Worm (Caenorhabditis elegans) whole organism, L1 larva: Measurements from ENCODE around the gene odd-2.
A peak's percentile ranks its signal among the peaks of the same experiment; 100 is the strongest.

ENCODE experiments used
- C16A3.4 ChIP-seq: fragments of 150-350 bp; optimal IDR thresholded peaks from 2 replicates; lab custom pipeline; 2014; ENCODE audit warnings: missing biosample characterization, missing genetic modification characterization
- C34B4.2 ChIP-seq: sonication (generic microtip); optimal IDR thresholded peaks from 2 replicates; lab custom pipeline; 2017; ENCODE audit warnings: mild to moderate bottlenecking, missing genetic modification characterization, missing compliant biosample characterization
- F16B12.6 ChIP-seq: fragments of 150-350 bp; optimal IDR thresholded peaks from 2 replicates; lab custom pipeline; 2014; ENCODE audit warnings: missing biosample characterization, missing genetic modification characterization
- Y116A8C.19 ChIP-seq: sonication (generic microtip); optimal IDR thresholded peaks from 2 replicates; lab custom pipeline; 2016; ENCODE audit warnings: missing compliant biosample characterization, missing genetic modification characterization, borderline replicate concordance
- ama-1 ChIP-seq: fragments of 150-350 bp; optimal IDR thresholded peaks from 2 replicates; lab custom pipeline; 2014
- ceh-8 ChIP-seq: fragments of 200-800 bp; sonication (Bioruptor generic); optimal IDR thresholded peaks from 2 replicates; lab custom pipeline; 2018; ENCODE audit warnings: mild to moderate bottlenecking, missing genetic modification characterization, moderate library complexity, missing compliant biosample characterization
- ces-1 ChIP-seq: fragments of 150-350 bp; optimal IDR thresholded peaks from 2 replicates; lab custom pipeline; 2014; ENCODE audit warnings: missing biosample characterization, missing genetic modification reagents, missing genetic modification characterization
- dpl-1 ChIP-seq, 3 experiments: fragments of 150-350 bp in 2 of 3; sonication (generic microtip) in 1 of 3; optimal IDR thresholded peaks; 2 replicates each; lab custom pipeline; 2014 to 2017; ENCODE audit warnings: missing biosample characterization in 3 of 3, missing genetic modification characterization in 3 of 3, missing genetic modification reagents in 3 of 3
- dsc-1 ChIP-seq: sonication (generic microtip); optimal IDR thresholded peaks from 2 replicates; lab custom pipeline; 2016; ENCODE audit warnings: mild to moderate bottlenecking, missing genetic modification characterization, missing compliant biosample characterization
- efl-3 ChIP-seq: fragments of 200-800 bp; sonication (Bioruptor generic); optimal IDR thresholded peaks from 2 replicates; lab custom pipeline; 2018; ENCODE audit warnings: mild to moderate bottlenecking, missing genetic modification characterization, missing compliant biosample characterization
- egl-13 ChIP-seq: sonication (generic microtip); optimal IDR thresholded peaks from 2 replicates; lab custom pipeline; 2016; ENCODE audit warnings: missing genotype, missing genetic modification reagents, missing genetic modification characterization, missing compliant biosample characterization
- egl-27 ChIP-seq, 2 experiments: fragments of 150-350 bp in 1 of 2; sonication (generic microtip); optimal IDR thresholded peaks; 3 replicates each; lab custom pipeline; 2017 to 2018; ENCODE audit warnings: missing biosample characterization in 2 of 2, missing genetic modification characterization in 2 of 2, missing genetic modification reagents in 2 of 2
- elt-2 ChIP-seq: sonication (generic microtip); optimal IDR thresholded peaks from 2 replicates; lab custom pipeline; 2016; ENCODE audit warnings: missing genetic modification characterization, mild to moderate bottlenecking, inconsistent platforms, missing compliant biosample characterization, missing genetic modification reagents
- elt-3 ChIP-seq, 6 experiments: fragments of 150-350 bp in 1 of 6; sonication (generic microtip); optimal IDR thresholded peaks; 2 replicates each; lab custom pipeline; 2017 to 2018; ENCODE audit warnings: missing biosample characterization in 6 of 6, missing genetic modification characterization in 6 of 6, inconsistent platforms in 1 of 6
- fos-1 ChIP-seq: fragments of 150-350 bp; optimal IDR thresholded peaks from 2 replicates; lab custom pipeline; 2014; ENCODE audit warnings: missing biosample characterization, missing genetic modification characterization
- grh-1 ChIP-seq: fragments of 200-800 bp; sonication (Bioruptor generic); IDR thresholded peaks from 2 replicates; pipeline ENCODE4 v1.3.6; 2022; ENCODE audit warnings: missing genetic modification reagents, missing genetic modification characterization, missing compliant biosample characterization
- hlh-17 ChIP-seq: fragments of 200-800 bp; sonication (Bioruptor generic); optimal IDR thresholded peaks from 2 replicates; lab custom pipeline; 2018; ENCODE audit warnings: missing genetic modification characterization, mild to moderate bottlenecking, missing compliant biosample characterization, moderate library complexity, borderline replicate concordance
- hpl-2 ChIP-seq: fragments of 150-350 bp; optimal IDR thresholded peaks from 2 replicates; lab custom pipeline; 2014; ENCODE audit warnings: missing biosample characterization, missing genetic modification reagents, missing genetic modification characterization
- isw-1 ChIP-seq: fragments of 200-800 bp; sonication (Bioruptor generic); IDR thresholded peaks from 2 replicates; pipeline ENCODE4 v1.3.6; 2022; ENCODE audit warnings: missing genetic modification characterization, missing compliant biosample characterization
- jun-1 ChIP-seq: fragments of 150-350 bp; optimal IDR thresholded peaks from 2 replicates; lab custom pipeline; 2014; ENCODE audit warnings: missing biosample characterization, missing genetic modification reagents, missing genetic modification characterization
- lin-13 ChIP-seq: fragments of 150-350 bp; optimal IDR thresholded peaks from 2 replicates; lab custom pipeline; 2014; ENCODE audit warnings: missing biosample characterization, missing genetic modification reagents, missing genetic modification characterization
- lin-14 ChIP-seq: fragments of 200-800 bp; sonication (Bioruptor generic); optimal IDR thresholded peaks from 2 replicates; lab custom pipeline; 2018; ENCODE audit warnings: mild to moderate bottlenecking, missing genetic modification characterization, moderate library complexity, missing compliant biosample characterization
- lin-15B ChIP-seq: fragments of 150-350 bp; sonication (generic microtip); optimal IDR thresholded peaks from 3 replicates; lab custom pipeline; 2014; ENCODE audit warnings: missing biosample characterization, missing genetic modification characterization
- lin-39 ChIP-seq: fragments of 150-350 bp; optimal IDR thresholded peaks from 2 replicates; lab custom pipeline; 2014; ENCODE audit warnings: missing biosample characterization, missing genetic modification reagents, missing genetic modification characterization
- lsy-2 ChIP-seq, 2 experiments: fragments of 150-350 bp; optimal IDR thresholded peaks; 2 replicates each; lab custom pipeline; 2014; ENCODE audit warnings: missing biosample characterization in 2 of 2, missing genetic modification characterization in 2 of 2
- mdl-1 ChIP-seq, 2 experiments: fragments of 150-350 bp; optimal IDR thresholded peaks; 2 replicates each; lab custom pipeline; 2014 to 2017; ENCODE audit warnings: missing biosample characterization in 2 of 2, missing genetic modification characterization in 2 of 2, inconsistent platforms in 1 of 2
- mep-1 ChIP-seq: fragments of 150-350 bp; optimal IDR thresholded peaks from 2 replicates; lab custom pipeline; 2014; ENCODE audit warnings: missing biosample characterization, missing genetic modification characterization
- nhr-12 ChIP-seq: sonication (generic microtip); optimal IDR thresholded peaks from 2 replicates; lab custom pipeline; 2017; ENCODE audit warnings: missing biosample characterization, missing genetic modification characterization
- nhr-19 ChIP-seq: fragments of 200-800 bp; sonication (Bioruptor generic); conservative IDR thresholded peaks from 2 replicates; pipeline ENCODE4 v1.3.6; 2022; ENCODE audit warnings: missing genetic modification characterization, missing compliant biosample characterization
- nhr-47 ChIP-seq: sonication (generic microtip); optimal IDR thresholded peaks from 2 replicates; lab custom pipeline; 2016; ENCODE audit warnings: mild to moderate bottlenecking, missing genetic modification characterization, moderate library complexity, missing compliant biosample characterization
- nhr-71 ChIP-seq: sonication (generic microtip); optimal IDR thresholded peaks from 2 replicates; lab custom pipeline; 2016; ENCODE audit warnings: mild to moderate bottlenecking, missing genetic modification characterization, moderate library complexity, missing compliant biosample characterization
- nhr-77 ChIP-seq: fragments of 150-350 bp; optimal IDR thresholded peaks from 2 replicates; lab custom pipeline; 2014; ENCODE audit warnings: missing biosample characterization, missing genetic modification characterization
- nhr-84 ChIP-seq: sonication (generic microtip); optimal IDR thresholded peaks from 2 replicates; lab custom pipeline; 2017; ENCODE audit warnings: missing biosample characterization, missing genetic modification characterization
- nhr-90 ChIP-seq: sonication (generic microtip); optimal IDR thresholded peaks from 2 replicates; lab custom pipeline; 2016; ENCODE audit warnings: mild to moderate bottlenecking, missing genetic modification characterization, missing compliant biosample characterization; ENCODE audit not compliant: poor library complexity
- pqm-1 ChIP-seq: sonication (generic microtip); optimal IDR thresholded peaks from 3 replicates; lab custom pipeline; 2017; ENCODE audit warnings: missing biosample characterization, missing genetic modification characterization
- sox-4 ChIP-seq: sonication (generic microtip); optimal IDR thresholded peaks from 2 replicates; lab custom pipeline; 2016; ENCODE audit warnings: missing genetic modification characterization, missing compliant biosample characterization
- swsn-7 ChIP-seq: sonication (generic microtip); optimal IDR thresholded peaks from 2 replicates; lab custom pipeline; 2016; ENCODE audit warnings: missing genetic modification characterization, missing compliant biosample characterization
- tbx-2 ChIP-seq: sonication (generic microtip); optimal IDR thresholded peaks from 2 replicates; lab custom pipeline; 2016; ENCODE audit warnings: missing genetic modification characterization, missing compliant biosample characterization
- tlp-1 ChIP-seq: fragments of 150-350 bp; optimal IDR thresholded peaks from 2 replicates; lab custom pipeline; 2014; ENCODE audit warnings: missing biosample characterization, missing genetic modification characterization
- unc-130 ChIP-seq: fragments of 150-350 bp; optimal IDR thresholded peaks from 2 replicates; lab custom pipeline; 2017; ENCODE audit warnings: missing biosample characterization, missing genetic modification characterization, inconsistent platforms
- unc-30 ChIP-seq: sonication (generic microtip); optimal IDR thresholded peaks from 2 replicates; lab custom pipeline; 2017; ENCODE audit warnings: missing biosample characterization, missing genetic modification characterization
- unc-62 ChIP-seq: fragments of 150-350 bp; optimal IDR thresholded peaks from 2 replicates; lab custom pipeline; 2014; ENCODE audit warnings: missing biosample characterization, missing genetic modification reagents, missing genetic modification characterization
- unc-86 ChIP-seq: sonication (generic microtip); optimal IDR thresholded peaks from 2 replicates; lab custom pipeline; 2016; ENCODE audit warnings: missing genetic modification characterization, missing compliant biosample characterization
- vab-15 ChIP-seq: sonication (generic microtip); optimal IDR thresholded peaks from 2 replicates; lab custom pipeline; 2017; ENCODE audit warnings: missing genotype, mild to moderate bottlenecking, missing genetic modification characterization, missing compliant biosample characterization
- xbp-1 ChIP-seq: sonication (generic microtip); optimal IDR thresholded peaks from 2 replicates; lab custom pipeline; 2016; ENCODE audit warnings: missing genetic modification characterization, missing compliant biosample characterization
- zag-1 ChIP-seq: fragments of 150-350 bp; optimal IDR thresholded peaks from 2 replicates; lab custom pipeline; 2014; ENCODE audit warnings: missing biosample characterization, missing genetic modification characterization
- zip-4 ChIP-seq: fragments of 200-800 bp; sonication (Bioruptor generic); optimal IDR thresholded peaks from 2 replicates; lab custom pipeline; 2018; ENCODE audit warnings: mild to moderate bottlenecking, missing genetic modification characterization, moderate library complexity, missing compliant biosample characterization
- ztf-11 ChIP-seq, 2 experiments: sonication (generic microtip); optimal IDR thresholded peaks; 2 replicates each; lab custom pipeline; 2016 to 2017; ENCODE audit warnings: missing genetic modification characterization in 2 of 2, missing biosample characterization in 1 of 2, missing compliant biosample characterization in 1 of 2

Gene odd-2

DNA sequence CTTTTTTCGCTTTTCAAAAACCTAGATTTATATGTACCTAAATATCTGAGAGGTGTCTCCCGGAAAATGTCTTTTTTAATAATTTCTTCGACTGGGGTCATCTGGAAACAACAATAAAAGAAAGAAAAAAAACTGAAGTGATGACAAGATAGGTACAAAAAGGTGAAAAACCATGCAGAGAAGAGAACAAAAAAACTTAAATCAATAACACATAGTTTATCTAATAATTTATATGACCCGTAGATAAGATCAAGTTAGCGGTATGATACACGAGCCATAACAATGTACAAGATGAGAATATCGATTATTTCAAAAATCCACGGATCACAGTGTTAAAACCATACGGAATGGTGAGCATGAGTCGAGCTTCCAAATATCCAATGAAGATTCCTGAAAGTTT lies 46.0 kb upstream of the odd-2 start, which contains the start of gene mtp-18:
mtp-18 (minus strand) TSS at position 101 of the 400 bp plus-strand sequence.
- no peak for TF ChIP-seq nhr-71 (tag; lab: Kevin White, UChicago)
- TF ChIP-seq tbx-2, result no peak
- TF ChIP-seq zip-4 (GFP tag; lab: Kevin White, UChicago), result no peak
- TF ChIP-seq nhr-77 (tag; lab: Kevin White, UChicago), result no peak
- no peak for TF ChIP-seq vab-15
- TF ChIP-seq ztf-11 (tag; optimal IDR thresholded peaks at IDR 0.05; lab: Kevin White, UChicago), result no peak
- no peak for TF ChIP-seq unc-86
- TF ChIP-seq unc-130 (tag; lab: Kevin White, UChicago), result no peak

DNA sequence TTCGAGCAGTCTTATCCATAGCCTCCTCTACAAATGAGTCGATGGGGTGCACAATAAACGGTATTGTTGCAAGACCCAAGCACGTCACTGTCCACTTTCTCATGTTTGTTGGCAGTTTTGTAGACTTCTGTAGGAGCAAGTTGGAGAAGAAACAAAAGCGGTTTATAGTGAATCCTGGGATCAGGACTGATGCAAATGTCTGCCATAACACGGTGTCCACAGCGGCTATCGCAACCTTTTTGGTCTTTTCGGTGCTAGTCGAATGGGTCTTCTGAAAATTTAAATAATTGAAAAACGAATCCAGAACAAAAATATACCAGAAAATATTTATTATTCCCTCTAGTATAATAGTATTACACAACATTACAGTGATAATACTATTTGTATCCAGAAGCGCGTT lies 45.0 kb upstream of the odd-2 start:
- TF ChIP-seq nhr-47 (tag; lab: Kevin White, UChicago) (no peak), zag-1 (tag; lab: Kevin White, UChicago) (no peak), hlh-17 (no peak)

DNA sequence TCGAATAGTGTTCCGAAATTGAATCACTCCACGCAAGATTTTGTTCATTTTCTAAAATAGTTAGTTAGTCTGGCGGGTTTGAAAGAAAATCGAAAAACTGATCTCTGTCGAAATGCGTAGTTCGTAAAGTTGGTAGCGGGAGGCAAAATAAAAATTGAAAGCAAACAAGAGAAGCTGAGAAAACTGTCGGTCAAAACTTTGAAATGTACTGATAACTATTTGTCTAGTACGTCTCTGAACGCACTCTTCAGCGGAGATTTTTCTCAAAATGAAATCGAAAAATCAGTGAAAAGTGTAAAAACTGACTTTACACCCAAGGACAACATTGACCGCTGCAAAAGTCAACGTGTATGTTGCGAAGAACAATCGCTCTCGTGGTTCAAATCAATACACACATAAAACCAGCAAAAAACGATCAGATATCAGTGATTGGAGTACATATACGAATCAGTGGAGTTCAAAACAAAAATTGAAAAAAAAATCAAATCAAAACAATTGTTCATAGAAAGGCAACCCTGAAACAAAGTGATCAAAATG lies 44.4 kb upstream of the odd-2 start, which contains the start of gene bca-1:
bca-1 (minus strand) TSS at position 51 of the 537 bp plus-strand sequence.
- TF ChIP-seq swsn-7 (tag; lab: Kevin White, UChicago), result no peak
- TF ChIP-seq nhr-12, result no peak
- TF ChIP-seq lin-13 (GFP tag; lab: Kevin White, UChicago), result no peak
- no peak for TF ChIP-seq hpl-2 (GFP tag; lab: Kevin White, UChicago)
- peak in 1 of 3 experiments; percentile 21 for TF ChIP-seq dpl-1 (GFP tag; optimal IDR thresholded peaks at IDR 0.05; lab: Kevin White, UChicago)
- peak; percentile 40 for TF ChIP-seq grh-1 (GFP tag; lab: Robert Waterston, UW)
- TF ChIP-seq egl-27 (tag; optimal IDR thresholded peaks at IDR 0.05; lab: Kevin White, UChicago), result no peak
- TF ChIP-seq mdl-1 (tag; optimal IDR thresholded peaks at IDR 0.05; lab: Kevin White, UChicago), result peak in 1 of 2 experiments; percentile 69
- peak; percentile 72 for TF ChIP-seq lin-14
- no peak for TF ChIP-seq tlp-1 (tag; lab: Kevin White, UChicago)
- no peak for TF ChIP-seq Y116A8C.19 (tag; lab: Kevin White, UChicago)
- TF ChIP-seq nhr-47 (tag; lab: Kevin White, UChicago), result peak; percentile 56
- TF ChIP-seq elt-3 (tag; optimal IDR thresholded peaks at IDR 0.05; lab: Kevin White, UChicago), result peak in 2 of 6 experiments; percentile 59 to 68
- TF ChIP-seq nhr-77 (tag; lab: Kevin White, UChicago), result peak; percentile 15
- peak; percentile 69 for TF ChIP-seq nhr-90 (tag; lab: Kevin White, UChicago)
- TF ChIP-seq C16A3.4 (tag; lab: Kevin White, UChicago), result peak; percentile 44
- TF ChIP-seq dsc-1, result no peak
- TF ChIP-seq egl-13 (tag; lab: Kevin White, UChicago), result no peak
- no peak for TF ChIP-seq elt-2 (tag; lab: Kevin White, UChicago)
- TF ChIP-seq C34B4.2 (tag; lab: Kevin White, UChicago), result no peak
- TF ChIP-seq ama-1 (lab: Kevin White, UChicago), result no peak
- no peak for TF ChIP-seq sox-4
- no peak for TF ChIP-seq pqm-1
- TF ChIP-seq lin-15B (tag; lab: Kevin White, UChicago), result no peak
- TF ChIP-seq isw-1 (GFP tag; lab: Robert Waterston, UW), result no peak
- peak; percentile 69 for TF ChIP-seq tbx-2
- TF ChIP-seq xbp-1, result peak; percentile 72
- TF ChIP-seq unc-30 (tag; lab: Kevin White, UChicago), result no peak
- TF ChIP-seq fos-1 (tag; lab: Kevin White, UChicago), result no peak
- no peak for TF ChIP-seq ceh-8 (GFP tag; lab: Kevin White, UChicago)
- no peak for TF ChIP-seq unc-62
- no peak for TF ChIP-seq F16B12.6 (tag; lab: Kevin White, UChicago)
- TF ChIP-seq nhr-71 (tag; lab: Kevin White, UChicago), result peak; percentile 97
- no peak for TF ChIP-seq ces-1
- TF ChIP-seq nhr-19 (GFP tag; lab: Robert Waterston, UW), result peak; percentile 97
- no peak for TF ChIP-seq mep-1
- no peak for TF ChIP-seq unc-86
- no peak for TF ChIP-seq jun-1
- peak in 1 of 2 experiments; percentile 16 for TF ChIP-seq lsy-2 (tag; optimal IDR thresholded peaks at IDR 0.05; lab: Kevin White, UChicago)
- no peak for TF ChIP-seq lin-39 (tag; lab: Kevin White, UChicago)
- TF ChIP-seq nhr-84 (tag; lab: Kevin White, UChicago), result no peak
- no peak for TF ChIP-seq efl-3 (GFP tag; lab: Kevin White, UChicago)
